Worm (Caenorhabditis elegans) whole organism, mixed stage, embryonic: ENCODE results near the gene egas-4.

Experiments used
- M03D4.4 ChIP-seq: sonication (generic microtip); optimal IDR thresholded peaks from 2 replicates; lab custom pipeline; 2017; ENCODE audit warnings: mild to moderate bottlenecking, missing genetic modification characterization, missing compliant biosample characterization
- bed-3 ChIP-seq: fragments of 200-800 bp; sonication (Bioruptor generic); optimal IDR thresholded peaks from 3 replicates; lab custom pipeline; 2018; ENCODE audit warnings: mild to moderate bottlenecking, missing genetic modification characterization, moderate library complexity, missing compliant biosample characterization
- blmp-1 ChIP-seq: fragments of 150-350 bp; optimal IDR thresholded peaks from 2 replicates; lab custom pipeline; 2014; ENCODE audit warnings: missing biosample characterization, missing genetic modification characterization
- ceh-39 ChIP-seq: fragments of 150-350 bp; optimal IDR thresholded peaks from 2 replicates; lab custom pipeline; 2014; ENCODE audit warnings: missing biosample characterization, missing genetic modification characterization
- ceh-83 ChIP-seq: fragments of 200-800 bp; sonication (Bioruptor generic); optimal IDR thresholded peaks from 2 replicates; lab custom pipeline; 2018; ENCODE audit warnings: mild to moderate bottlenecking, missing genetic modification characterization, missing compliant biosample characterization
- ces-1 ChIP-seq: fragments of 150-350 bp; optimal IDR thresholded peaks from 2 replicates; lab custom pipeline; 2014; ENCODE audit warnings: missing biosample characterization, missing genetic modification reagents, missing genetic modification characterization
- drap-1 ChIP-seq: fragments of 200-800 bp; sonication (Bioruptor generic); optimal IDR thresholded peaks from 3 replicates; lab custom pipeline; 2018; ENCODE audit warnings: mild to moderate bottlenecking, missing genetic modification characterization, missing compliant biosample characterization
- elt-1 ChIP-seq: sonication (generic microtip); optimal IDR thresholded peaks from 2 replicates; lab custom pipeline; 2017; ENCODE audit warnings: missing genetic modification characterization, mild to moderate bottlenecking, missing compliant biosample characterization, antibody characterized with exemption, moderate library complexity, borderline replicate concordance; ENCODE audit not compliant: insufficient read depth
- elt-3 ChIP-seq: fragments of 150-350 bp; optimal IDR thresholded peaks from 2 replicates; lab custom pipeline; 2014; ENCODE audit warnings: missing biosample characterization, missing genetic modification characterization
- flh-1 ChIP-seq: fragments of 200-800 bp; sonication (Bioruptor generic); optimal IDR thresholded peaks from 2 replicates; lab custom pipeline; 2018; ENCODE audit warnings: mild to moderate bottlenecking, missing genetic modification characterization, moderate library complexity, missing compliant biosample characterization
- ham-2 ChIP-seq: fragments of 200-800 bp; sonication (Bioruptor generic); optimal IDR thresholded peaks from 2 replicates; lab custom pipeline; 2018; ENCODE audit warnings: mild to moderate bottlenecking, missing genetic modification characterization, missing compliant biosample characterization
- hlh-1 ChIP-seq: fragments of 150-350 bp; optimal IDR thresholded peaks from 2 replicates; lab custom pipeline; 2014; ENCODE audit warnings: missing biosample characterization, missing genetic modification reagents, missing genetic modification characterization
- lin-32 ChIP-seq: fragments of 200-800 bp; sonication (Bioruptor generic); optimal IDR thresholded peaks from 2 replicates; lab custom pipeline; 2018; ENCODE audit warnings: mild to moderate bottlenecking, missing genetic modification characterization, missing compliant biosample characterization
- lsy-2 ChIP-seq: fragments of 150-350 bp; optimal IDR thresholded peaks from 2 replicates; lab custom pipeline; 2014; ENCODE audit warnings: missing biosample characterization, missing genetic modification characterization
- mab-5 ChIP-seq: fragments of 150-350 bp; optimal IDR thresholded peaks from 2 replicates; lab custom pipeline; 2014; ENCODE audit warnings: missing biosample characterization, missing genetic modification characterization
- mep-1 ChIP-seq: fragments of 150-350 bp; optimal IDR thresholded peaks from 2 replicates; lab custom pipeline; 2017; ENCODE audit warnings: missing biosample characterization, missing genetic modification reagents, missing genetic modification characterization, inconsistent platforms
- mls-2 ChIP-seq: sonication (generic microtip); optimal IDR thresholded peaks from 2 replicates; lab custom pipeline; 2016; ENCODE audit warnings: mild to moderate bottlenecking, missing genetic modification characterization, moderate library complexity, missing compliant biosample characterization
- nhr-2 ChIP-seq: fragments of 150-350 bp; optimal IDR thresholded peaks from 2 replicates; lab custom pipeline; 2014; ENCODE audit warnings: missing biosample characterization, missing genetic modification characterization
- nhr-237 ChIP-seq: fragments of 150-350 bp; optimal IDR thresholded peaks from 2 replicates; lab custom pipeline; 2014; ENCODE audit warnings: missing biosample characterization, missing genetic modification characterization
- nhr-28 ChIP-seq: fragments of 150-350 bp; optimal IDR thresholded peaks from 2 replicates; lab custom pipeline; 2014; ENCODE audit warnings: missing biosample characterization, missing genetic modification characterization
- nhr-76 ChIP-seq: sonication (generic microtip); optimal IDR thresholded peaks from 2 replicates; lab custom pipeline; 2017; ENCODE audit warnings: missing biosample characterization, missing genetic modification characterization
- pha-4 ChIP-seq: fragments of 150-350 bp; optimal IDR thresholded peaks from 2 replicates; lab custom pipeline; 2018; ENCODE audit warnings: missing biosample characterization, missing genetic modification reagents, missing genetic modification characterization
- sem-2 ChIP-seq: fragments of 200-800 bp; sonication (Bioruptor generic); optimal IDR thresholded peaks from 2 replicates; lab custom pipeline; 2018; ENCODE audit warnings: mild to moderate bottlenecking, missing genetic modification characterization, missing compliant biosample characterization
- snpc-4 ChIP-seq: fragments of 150-350 bp; optimal IDR thresholded peaks from 2 replicates; lab custom pipeline; 2014; ENCODE audit warnings: missing biosample characterization, missing genetic modification characterization
- sptf-1 ChIP-seq: sonication (generic microtip); optimal IDR thresholded peaks from 2 replicates; lab custom pipeline; 2017; ENCODE audit warnings: mild to moderate bottlenecking, missing genetic modification characterization, moderate library complexity, missing compliant biosample characterization
- tbx-8 ChIP-seq: fragments of 200-800 bp; sonication (Bioruptor generic); optimal IDR thresholded peaks from 2 replicates; lab custom pipeline; 2018; ENCODE audit warnings: mild to moderate bottlenecking, missing genetic modification characterization, moderate library complexity, missing compliant biosample characterization
- unc-120 ChIP-seq: sonication (generic microtip); optimal IDR thresholded peaks from 2 replicates; lab custom pipeline; 2017; ENCODE audit warnings: missing genetic modification characterization, missing compliant biosample characterization; ENCODE audit not compliant: poor library complexity, severe bottlenecking
- unc-39 ChIP-seq: fragments of 150-350 bp; optimal IDR thresholded peaks from 2 replicates; lab custom pipeline; 2014; ENCODE audit warnings: missing biosample characterization, missing genetic modification characterization
- unc-62 ChIP-seq: fragments of 150-350 bp; optimal IDR thresholded peaks from 2 replicates; lab custom pipeline; 2014; ENCODE audit warnings: missing biosample characterization, missing genetic modification reagents, missing genetic modification characterization
- zip-8 ChIP-seq: fragments of 150-350 bp; optimal IDR thresholded peaks from 2 replicates; lab custom pipeline; 2014; ENCODE audit warnings: missing biosample characterization, missing genetic modification characterization
- ztf-11 ChIP-seq: fragments of 150-350 bp; optimal IDR thresholded peaks from 2 replicates; lab custom pipeline; 2014; ENCODE audit warnings: missing biosample characterization, missing genetic modification characterization

egas-4 gene

DNA sequence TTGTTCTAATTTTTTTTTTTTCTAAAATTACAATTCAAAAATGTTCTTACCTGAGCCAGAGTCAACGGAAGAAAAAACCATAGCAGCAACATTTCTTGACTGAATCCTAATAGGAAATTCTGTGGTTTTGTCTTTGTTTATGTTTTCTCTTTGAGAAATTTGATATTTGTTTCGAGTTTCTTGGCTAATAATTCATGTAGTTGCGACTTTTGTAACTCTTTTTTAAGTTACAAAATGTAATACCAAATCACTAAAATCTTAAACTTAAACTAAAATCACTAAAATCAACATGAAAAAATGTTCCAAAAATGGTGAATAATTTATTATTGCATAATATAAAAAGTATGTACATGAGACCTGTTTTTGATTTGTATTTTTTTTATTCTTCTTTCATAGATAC is at the start of gene egas-4:
Gene egas-4, minus strand, starts transcription at position 101 of the 400 bp plus-strand sequence.
- no peak for TF ChIP-seq ham-2
- TF ChIP-seq sem-2 (GFP tag; lab: Kevin White, UChicago), result no peak
- TF ChIP-seq unc-120, result no peak
- no peak for TF ChIP-seq tbx-8 (GFP tag; lab: Kevin White, UChicago)
- no peak for TF ChIP-seq mab-5 (tag; lab: Kevin White, UChicago)
- no peak for TF ChIP-seq elt-1 (tag; lab: Kevin White, UChicago)
- TF ChIP-seq unc-39 (tag; lab: Kevin White, UChicago), result no peak
- TF ChIP-seq mep-1 (tag; lab: Kevin White, UChicago), result no peak
- no peak for TF ChIP-seq lsy-2 (tag; lab: Kevin White, UChicago)
- TF ChIP-seq sptf-1 (tag; lab: Kevin White, UChicago), result no peak
- TF ChIP-seq nhr-28 (tag; lab: Kevin White, UChicago), result no peak
- no peak for TF ChIP-seq elt-3

ce11 chrIV:7543662-7544061 is 46.0 kb upstream of the egas-4 start:
- no peak for TF ChIP-seq nhr-2 (tag; lab: Kevin White, UChicago)
- no peak for TF ChIP-seq drap-1 (GFP tag; lab: Kevin White, UChicago)
- TF ChIP-seq bed-3 (GFP tag; lab: Kevin White, UChicago), result no peak
- no peak for TF ChIP-seq sem-2 (GFP tag; lab: Kevin White, UChicago)
- no peak for TF ChIP-seq unc-62
- no peak for TF ChIP-seq elt-1 (tag; lab: Kevin White, UChicago)
- TF ChIP-seq ham-2, result no peak
- TF ChIP-seq hlh-1 (tag; lab: Kevin White, UChicago), result no peak
- no peak for TF ChIP-seq M03D4.4
- TF ChIP-seq flh-1, result no peak
- no peak for TF ChIP-seq ztf-11 (tag; lab: Kevin White, UChicago)
- no peak for TF ChIP-seq mab-5 (tag; lab: Kevin White, UChicago)
- TF ChIP-seq zip-8 (tag; lab: Kevin White, UChicago), result no peak
- TF ChIP-seq ceh-39, result no peak
- TF ChIP-seq snpc-4 (tag; lab: Kevin White, UChicago), result no peak
- TF ChIP-seq tbx-8 (GFP tag; lab: Kevin White, UChicago), result no peak
- TF ChIP-seq lin-32 (GFP tag; lab: Kevin White, UChicago), result no peak
- no peak for TF ChIP-seq sptf-1 (tag; lab: Kevin White, UChicago)
- no peak for TF ChIP-seq nhr-237 (tag; lab: Kevin White, UChicago)

DNA sequence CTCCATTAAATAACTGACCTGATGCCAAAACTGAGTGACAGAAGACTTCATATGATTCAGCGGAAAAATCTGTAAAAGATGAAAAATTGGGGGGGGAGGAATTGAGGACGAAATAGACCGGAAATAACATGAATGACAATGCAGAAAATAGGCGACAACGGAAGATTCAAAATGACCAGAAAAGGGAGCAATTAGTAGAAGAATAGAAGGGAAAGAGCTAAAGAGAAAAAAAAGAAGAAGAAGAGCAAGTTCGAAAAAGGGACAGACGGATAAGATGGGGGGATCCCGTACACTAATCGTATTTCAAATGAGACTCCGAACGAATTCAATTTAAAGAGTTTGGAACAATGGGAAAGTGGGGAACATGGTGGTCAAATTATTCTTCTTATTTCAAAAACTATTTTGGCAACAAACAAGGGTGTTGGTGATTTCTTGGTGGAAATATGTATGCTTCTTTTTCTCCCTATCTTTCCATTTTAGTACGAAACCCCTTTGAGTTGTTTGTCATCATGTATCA is 44.9 kb upstream of the egas-4 start, which contains the start of gene R05G6.10:
Gene R05G6.10, minus strand, starts transcription at position 51 of the 517 bp plus-strand sequence.
- TF ChIP-seq ces-1 (GFP tag; lab: Kevin White, UChicago), result peak; percentile 95
- TF ChIP-seq blmp-1 (tag; lab: Kevin White, UChicago), result no peak

DNA sequence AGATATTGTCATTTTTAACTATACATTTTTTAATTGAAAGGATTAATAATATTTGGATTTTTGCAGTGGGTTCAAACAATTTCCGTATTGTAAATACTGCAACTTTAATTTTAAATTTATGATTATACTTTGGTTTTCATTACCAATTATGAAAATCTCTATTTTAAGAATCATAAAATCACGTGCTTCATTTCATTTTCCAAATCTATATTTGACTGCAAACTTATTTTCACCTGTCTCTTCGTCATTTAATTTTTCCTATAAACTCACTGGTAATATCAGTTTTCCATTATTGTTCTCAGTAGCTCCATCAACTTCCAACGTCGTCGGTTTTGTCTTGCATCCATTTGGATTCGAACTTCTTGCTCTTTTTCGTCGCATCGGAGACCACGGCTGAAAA is 34.7 kb upstream of the egas-4 start, which contains the start of gene R05G6.1:
Gene R05G6.1, plus strand, starts transcription at position 301 of the 400 bp plus-strand sequence.
- TF ChIP-seq pha-4, result no peak
- no peak for TF ChIP-seq sem-2 (GFP tag; lab: Kevin White, UChicago)
- TF ChIP-seq ceh-83 (GFP tag; lab: Kevin White, UChicago), result no peak
- TF ChIP-seq elt-1 (tag; lab: Kevin White, UChicago), result no peak
- no peak for TF ChIP-seq nhr-76 (tag; lab: Kevin White, UChicago)
- no peak for TF ChIP-seq zip-8 (tag; lab: Kevin White, UChicago)
- TF ChIP-seq blmp-1 (tag; lab: Kevin White, UChicago), result no peak
- no peak for TF ChIP-seq hlh-1 (tag; lab: Kevin White, UChicago)
- TF ChIP-seq sptf-1 (tag; lab: Kevin White, UChicago), result no peak
- no peak for TF ChIP-seq bed-3 (GFP tag; lab: Kevin White, UChicago)
- no peak for TF ChIP-seq mls-2 (tag; lab: Kevin White, UChicago)
- TF ChIP-seq unc-120, result no peak
- no peak for TF ChIP-seq tbx-8 (GFP tag; lab: Kevin White, UChicago)
- TF ChIP-seq ceh-39, result no peak
- TF ChIP-seq lin-32 (GFP tag; lab: Kevin White, UChicago), result no peak
- TF ChIP-seq ces-1 (GFP tag; lab: Kevin White, UChicago), result no peak
- TF ChIP-seq ztf-11 (tag; lab: Kevin White, UChicago), result no peak
- TF ChIP-seq elt-3, result no peak
